Worm (Caenorhabditis elegans): ENCODE data around the gene wdr-62.
"Not testable (repeated sequence)": the region's sequence is repeated elsewhere in the genome, so short reads cannot be mapped to it uniquely, and the experiment has no call there.

wdr-62 gene

DNA sequence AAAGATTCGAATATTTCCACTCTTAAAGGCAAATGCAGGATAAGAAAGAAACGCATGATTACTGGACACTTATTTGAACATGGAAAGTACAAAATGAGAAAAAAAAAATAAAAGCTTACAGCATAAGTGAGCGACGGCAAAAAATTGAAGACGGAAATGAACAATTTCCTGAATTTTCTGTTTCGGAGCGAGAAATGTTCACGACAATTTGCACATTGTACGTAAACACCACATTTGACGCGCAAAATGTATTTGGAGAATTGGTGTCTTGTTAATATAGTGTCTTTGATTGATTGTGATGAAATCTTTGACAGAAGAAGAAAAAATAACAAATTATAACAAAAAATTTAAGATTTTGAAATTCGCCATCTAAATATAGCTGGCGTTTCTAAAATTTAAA, 18.3 kb upstream of the wdr-62 start, which contains the start of gene F36D4.5:
TSS of gene F36D4.5 (minus strand) at position 225 of the 400 bp plus-strand sequence.
- TF ChIP-seq mep-1 (tag; optimal IDR thresholded peaks at IDR 0.05) (no peak), unc-39 (tag; optimal IDR thresholded peaks at IDR 0.05) (no peak), ces-1 (GFP tag; optimal IDR thresholded peaks at IDR 0.05) (peak; percentile 77), flh-1 (GFP tag; optimal IDR thresholded peaks at IDR 0.05) (no peak)

DNA sequence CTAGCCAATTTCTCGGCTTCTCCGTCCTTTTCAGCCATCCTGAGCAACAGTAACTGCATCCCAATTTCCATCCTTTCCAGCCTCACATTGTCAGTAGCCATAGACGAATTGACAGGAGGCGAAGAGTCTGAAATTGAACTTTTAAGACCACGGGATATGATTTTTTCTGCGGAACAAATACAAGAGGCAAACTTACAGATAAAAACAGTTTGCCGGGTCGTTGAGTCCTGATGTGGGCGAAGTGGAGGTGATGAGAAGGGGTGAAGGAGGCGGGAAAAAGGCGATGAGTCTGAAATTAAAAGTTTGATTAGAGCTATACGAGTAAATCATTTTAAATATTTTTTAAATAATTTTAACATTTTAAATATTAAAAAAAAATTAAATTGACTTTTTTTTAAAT, 16.8 kb upstream of the wdr-62 start, which contains the start of gene F36D4.6:
TSS of gene F36D4.6 (minus strand) at position 101 of the 400 bp plus-strand sequence.
- no peak for TF ChIP-seq pha-4 (tag; optimal IDR thresholded peaks at IDR 0.05)
- no peak for TF ChIP-seq flh-1 (GFP tag; optimal IDR thresholded peaks at IDR 0.05)
- no peak for TF ChIP-seq bed-3 (GFP tag; optimal IDR thresholded peaks at IDR 0.05)
- no peak for TF ChIP-seq ceh-39 (tag; optimal IDR thresholded peaks at IDR 0.05)
- TF ChIP-seq elt-3 (tag; optimal IDR thresholded peaks at IDR 0.05): no peak
- no peak for TF ChIP-seq sptf-1 (tag; optimal IDR thresholded peaks at IDR 0.05)
- TF ChIP-seq lin-13 (tag; optimal IDR thresholded peaks at IDR 0.05): no peak
- no peak for TF ChIP-seq snpc-4 (tag; optimal IDR thresholded peaks at IDR 0.05)
- no peak for TF ChIP-seq nhr-28 (tag; optimal IDR thresholded peaks at IDR 0.05)
- no peak for TF ChIP-seq nhr-2 (tag; optimal IDR thresholded peaks at IDR 0.05)
- no peak for TF ChIP-seq ztf-11 (tag; optimal IDR thresholded peaks at IDR 0.05)

DNA sequence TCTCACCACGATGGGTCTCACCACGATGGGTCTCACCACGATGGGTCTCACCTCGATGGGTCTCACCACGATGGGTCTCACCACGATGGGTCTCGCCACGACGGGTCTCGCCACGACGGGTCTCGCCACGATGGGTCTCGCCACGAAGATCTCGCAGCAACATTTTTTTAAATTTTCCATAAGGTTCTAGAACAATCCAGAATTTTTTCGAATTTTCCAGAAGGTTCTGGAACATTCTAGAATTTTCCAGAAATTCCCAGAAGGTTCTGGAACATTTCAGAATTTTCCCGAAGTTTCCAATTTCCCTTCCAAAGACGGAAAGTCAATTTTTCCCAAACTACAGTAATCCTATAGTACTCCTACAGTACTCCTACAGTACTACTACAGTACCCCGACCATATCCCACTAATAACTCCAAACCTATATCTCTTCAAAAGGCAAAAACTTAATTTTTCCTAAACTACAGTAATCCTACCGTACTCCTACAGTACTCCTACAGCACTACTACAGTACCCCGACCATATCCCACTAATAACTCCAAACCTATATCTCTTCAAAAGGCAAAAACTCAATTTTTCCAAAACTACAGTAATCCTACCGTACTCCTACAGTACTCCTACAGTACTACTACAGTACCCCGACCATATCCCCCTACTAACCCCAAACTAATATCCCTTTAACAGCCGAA, 4.4 kb upstream of the wdr-62 start, which contains the start of gene Y54B9A.1:
TSS of gene Y54B9A.1 (minus strand) at position 235 of the 688 bp plus-strand sequence.
- TF ChIP-seq nhr-28, hlh-1, mab-5 (tag; optimal IDR thresholded peaks at IDR 0.05): not testable (repeated sequence)

DNA sequence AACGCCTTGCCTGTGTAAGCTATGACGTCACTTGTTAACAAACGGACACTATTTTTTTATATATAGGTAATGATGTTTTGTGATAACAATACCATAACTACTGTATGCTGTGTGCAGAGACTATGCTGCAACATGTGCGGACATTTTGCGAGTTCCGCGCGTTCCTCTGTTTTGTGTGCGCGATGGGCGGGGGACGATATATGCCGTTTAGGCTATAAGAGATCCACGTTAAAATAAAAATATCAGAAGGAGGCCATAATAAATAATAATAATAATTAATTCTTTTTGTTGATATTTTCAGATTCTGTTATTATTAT, 3.9 kb upstream of the wdr-62 start:
- TF ChIP-seq zip-8 (tag; optimal IDR thresholded peaks at IDR 0.05) (no peak), lsy-2 (tag; optimal IDR thresholded peaks at IDR 0.05) (no peak), cnd-1 (tag; optimal IDR thresholded peaks at IDR 0.05) (no peak), lin-13 (tag; optimal IDR thresholded peaks at IDR 0.05) (no peak), blmp-1 (tag; optimal IDR thresholded peaks at IDR 0.05) (no peak)

- TF ChIP-seq ceh-43 (GFP tag; optimal IDR thresholded peaks at IDR 0.05) (no peak), ztf-11 (tag; optimal IDR thresholded peaks at IDR 0.05) (no peak), sem-2 (GFP tag; optimal IDR thresholded peaks at IDR 0.05) (no peak), lin-13 (tag; optimal IDR thresholded peaks at IDR 0.05) (no peak), ces-1 (GFP tag; optimal IDR thresholded peaks at IDR 0.05) (no peak), drap-1 (GFP tag; optimal IDR thresholded peaks at IDR 0.05) (no peak), unc-39 (tag; optimal IDR thresholded peaks at IDR 0.05) (no peak), hlh-1 (tag; optimal IDR thresholded peaks at IDR 0.05) (no peak), nhr-12 (tag; optimal IDR thresholded peaks at IDR 0.05) (no peak), bed-3 (GFP tag; optimal IDR thresholded peaks at IDR 0.05) (no peak), elt-1 (tag; optimal IDR thresholded peaks at IDR 0.05; ENCODE audit: borderline replicate concordance, insufficient read depth) (no peak), nhr-2 (tag; optimal IDR thresholded peaks at IDR 0.05) (no peak), tbx-8 (GFP tag; optimal IDR thresholded peaks at IDR 0.05) (no peak), flh-1 (GFP tag; optimal IDR thresholded peaks at IDR 0.05) (no peak)
These were observed 2.8 kb upstream of the wdr-62 start for ce11 chrV:9441046-9441445.

ce11 chrV:9442471-9442870, 1.4 kb upstream of the wdr-62 start:
- TF ChIP-seq cnd-1 (tag; optimal IDR thresholded peaks at IDR 0.05) (no peak), mep-1 (tag; optimal IDR thresholded peaks at IDR 0.05) (no peak), lin-32 (GFP tag; optimal IDR thresholded peaks at IDR 0.05) (no peak), mls-2 (tag; optimal IDR thresholded peaks at IDR 0.05) (no peak), nhr-76 (tag; optimal IDR thresholded peaks at IDR 0.05) (no peak), ceh-83 (GFP tag; optimal IDR thresholded peaks at IDR 0.05) (no peak), ztf-11 (tag; optimal IDR thresholded peaks at IDR 0.05) (no peak), blmp-1 (tag; optimal IDR thresholded peaks at IDR 0.05) (no peak), nhr-12 (tag; optimal IDR thresholded peaks at IDR 0.05) (no peak)
